Worm (Caenorhabditis elegans): Measurements from ENCODE around the gene aexr-2.

The aexr-2 gene

ce11 chrX:6631437-6631836 lies at the start of gene aexr-2:
TSS of gene aexr-2 (minus strand) at chrX:6631537.
- TF ChIP-seq nhr-90 (tag; optimal IDR thresholded peaks at IDR 0.05) (no peak), pha-4 (tag; optimal IDR thresholded peaks at IDR 0.05) (no peak), snpc-4 (GFP tag; optimal IDR thresholded peaks at IDR 0.05) (no peak), snpc-4 (tag; optimal IDR thresholded peaks at IDR 0.05) (no peak)

- TF ChIP-seq nhr-80 (tag; optimal IDR thresholded peaks at IDR 0.05) (peak; percentile 63), lin-35 (GFP tag; optimal IDR thresholded peaks at IDR 0.05) (no peak)
Measured at ce11 chrX:6674333-6674919, 43.1 kb upstream of the aexr-2 start, which contains the start of gene F38B6.4. TSS of gene F38B6.4 (plus strand) at chrX:6674869.

ce11 chrX:6672519-6672918 lies 41.2 kb upstream of the aexr-2 start, which contains the start of gene col-172:
TSS of gene col-172 (plus strand) at chrX:6672819.
- TF ChIP-seq unc-62 (GFP tag; optimal IDR thresholded peaks at IDR 0.05) (no peak), B0261.1 (tag; optimal IDR thresholded peaks at IDR 0.05) (no peak), C06A6.2 (GFP tag; conservative IDR thresholded peaks at IDR 0.05) (no peak), atf-7 (tag; optimal IDR thresholded peaks at IDR 0.05) (no peak), nhr-120 (GFP tag; IDR thresholded peaks at IDR 0.05) (no peak), Y79H2A.3 (GFP tag; conservative IDR thresholded peaks at IDR 0.05) (no peak), mxl-1 (tag; optimal IDR thresholded peaks at IDR 0.05) (no peak), dpl-1 (GFP tag; optimal IDR thresholded peaks at IDR 0.05) (no peak), snpc-1.1 (tag; optimal IDR thresholded peaks at IDR 0.05; ENCODE audit: insufficient read depth) (no peak), sdz-38 (tag; optimal IDR thresholded peaks at IDR 0.05) (no peak), F37B4.10 (GFP tag; IDR thresholded peaks at IDR 0.05) (no peak), dpff-1 (tag; optimal IDR thresholded peaks at IDR 0.05) (no peak), lin-26 (GFP tag; IDR thresholded peaks at IDR 0.05) (no peak), lsy-27 (tag; optimal IDR thresholded peaks at IDR 0.05; ENCODE audit: borderline replicate concordance, insufficient read depth) (no peak), attf-5 (GFP tag; optimal IDR thresholded peaks at IDR 0.05) (no peak), ztf-6 (GFP tag; IDR thresholded peaks at IDR 0.05) (no peak), ZK185.1 (tag; optimal IDR thresholded peaks at IDR 0.05; ENCODE audit: poor library complexity, severe bottlenecking) (no peak)

ce11 chrX:6671717-6672116 lies 40.4 kb upstream of the aexr-2 start:
- TF ChIP-seq him-1 (tag; optimal IDR thresholded peaks at IDR 0.05) (no peak), F57A8.1 (GFP tag; optimal IDR thresholded peaks at IDR 0.05) (no peak), lin-35 (GFP tag; optimal IDR thresholded peaks at IDR 0.05) (no peak)

ce11 chrX:6669366-6669765 lies 38.0 kb upstream of the aexr-2 start:
- no peak for TF ChIP-seq Y79H2A.3 (GFP tag; conservative IDR thresholded peaks at IDR 0.05)
- TF ChIP-seq xnd-1 (tag; optimal IDR thresholded peaks at IDR 0.05), result no peak
- TF ChIP-seq ccch-3 (GFP tag; optimal IDR thresholded peaks at IDR 0.05), result no peak
- no peak for TF ChIP-seq pbrm-1 (GFP tag; IDR thresholded peaks at IDR 0.05)
- no peak for TF ChIP-seq efl-1 (GFP tag; optimal IDR thresholded peaks at IDR 0.05)
- TF ChIP-seq snpc-1.3 (tag; optimal IDR thresholded peaks at IDR 0.05; ENCODE audit: insufficient read depth), result no peak
- TF ChIP-seq madf-6 (GFP tag; IDR thresholded peaks at IDR 0.05), result no peak
- no peak for TF ChIP-seq ztf-28 (GFP tag; IDR thresholded peaks at IDR 0.05)
- no peak for TF ChIP-seq rec-8 (tag; optimal IDR thresholded peaks at IDR 0.05)
